Worm (Caenorhabditis elegans) whole organism, L1 larva: ENCODE results near the gene ZK1251.3.

Source experiments
- F16B12.6 ChIP-seq: fragments of 150-350 bp; optimal IDR thresholded peaks from 2 replicates; lab custom pipeline; 2014; ENCODE audit warnings: missing biosample characterization, missing genetic modification characterization
- Y116A8C.19 ChIP-seq: sonication (generic microtip); optimal IDR thresholded peaks from 2 replicates; lab custom pipeline; 2016; ENCODE audit warnings: missing compliant biosample characterization, missing genetic modification characterization, borderline replicate concordance
- aly-2 ChIP-seq: fragments of 150-350 bp; optimal IDR thresholded peaks from 2 replicates; lab custom pipeline; 2014; ENCODE audit warnings: missing biosample characterization, missing genetic modification characterization
- ama-1 ChIP-seq: fragments of 150-350 bp; optimal IDR thresholded peaks from 2 replicates; lab custom pipeline; 2014
- blmp-1 ChIP-seq: fragments of 150-350 bp; optimal IDR thresholded peaks from 2 replicates; lab custom pipeline; 2014; ENCODE audit warnings: missing biosample characterization, missing genetic modification characterization
- ceh-82 ChIP-seq, 3 experiments: fragments of 150-350 bp in 1 of 3; sonication (generic microtip) in 2 of 3; optimal IDR thresholded peaks; 2 replicates each; lab custom pipeline; 2014 to 2017; ENCODE audit warnings: missing biosample characterization in 3 of 3, missing genetic modification characterization in 3 of 3
- elt-2 ChIP-seq: sonication (generic microtip); optimal IDR thresholded peaks from 2 replicates; lab custom pipeline; 2016; ENCODE audit warnings: missing genetic modification characterization, mild to moderate bottlenecking, inconsistent platforms, missing compliant biosample characterization, missing genetic modification reagents
- elt-3 ChIP-seq, 6 experiments: fragments of 150-350 bp in 1 of 6; sonication (generic microtip); optimal IDR thresholded peaks; 2 replicates each; lab custom pipeline; 2017 to 2018; ENCODE audit warnings: missing biosample characterization in 6 of 6, missing genetic modification characterization in 6 of 6, inconsistent platforms in 1 of 6
- fkh-10 ChIP-seq: sonication (generic microtip); optimal IDR thresholded peaks from 2 replicates; lab custom pipeline; 2017; ENCODE audit warnings: missing biosample characterization, missing genetic modification reagents, missing genetic modification characterization
- fkh-4 ChIP-seq: sonication (generic microtip); optimal IDR thresholded peaks from 2 replicates; lab custom pipeline; 2016; ENCODE audit warnings: missing compliant biosample characterization, missing genetic modification characterization, borderline replicate concordance
- fkh-8 ChIP-seq: sonication (generic microtip); optimal IDR thresholded peaks from 2 replicates; lab custom pipeline; 2016; ENCODE audit warnings: mild to moderate bottlenecking, missing genetic modification characterization, missing compliant biosample characterization
- grh-1 ChIP-seq: fragments of 200-800 bp; sonication (Bioruptor generic); IDR thresholded peaks from 2 replicates; pipeline ENCODE4 v1.3.6; 2022; ENCODE audit warnings: missing genetic modification reagents, missing genetic modification characterization, missing compliant biosample characterization
- hlh-17 ChIP-seq: fragments of 200-800 bp; sonication (Bioruptor generic); optimal IDR thresholded peaks from 2 replicates; lab custom pipeline; 2018; ENCODE audit warnings: missing genetic modification characterization, mild to moderate bottlenecking, missing compliant biosample characterization, moderate library complexity, borderline replicate concordance
- hlh-4 ChIP-seq: sonication (generic microtip); optimal IDR thresholded peaks from 2 replicates; lab custom pipeline; 2016; ENCODE audit warnings: mild to moderate bottlenecking, missing genetic modification characterization, missing compliant biosample characterization
- hpl-2 ChIP-seq: fragments of 150-350 bp; optimal IDR thresholded peaks from 2 replicates; lab custom pipeline; 2014; ENCODE audit warnings: missing biosample characterization, missing genetic modification reagents, missing genetic modification characterization
- irx-1 ChIP-seq: sonication (generic microtip); optimal IDR thresholded peaks from 2 replicates; lab custom pipeline; 2016; ENCODE audit warnings: missing genetic modification characterization, missing compliant biosample characterization
- isw-1 ChIP-seq: fragments of 200-800 bp; sonication (Bioruptor generic); IDR thresholded peaks from 2 replicates; pipeline ENCODE4 v1.3.6; 2022; ENCODE audit warnings: missing genetic modification characterization, missing compliant biosample characterization
- jun-1 ChIP-seq: fragments of 150-350 bp; optimal IDR thresholded peaks from 2 replicates; lab custom pipeline; 2014; ENCODE audit warnings: missing biosample characterization, missing genetic modification reagents, missing genetic modification characterization
- lin-14 ChIP-seq: fragments of 200-800 bp; sonication (Bioruptor generic); optimal IDR thresholded peaks from 2 replicates; lab custom pipeline; 2018; ENCODE audit warnings: mild to moderate bottlenecking, missing genetic modification characterization, moderate library complexity, missing compliant biosample characterization
- lin-39 ChIP-seq: fragments of 150-350 bp; optimal IDR thresholded peaks from 2 replicates; lab custom pipeline; 2014; ENCODE audit warnings: missing biosample characterization, missing genetic modification reagents, missing genetic modification characterization
- lir-3 ChIP-seq: sonication (generic microtip); optimal IDR thresholded peaks from 2 replicates; lab custom pipeline; 2016; ENCODE audit warnings: mild to moderate bottlenecking, missing genetic modification characterization, moderate library complexity, missing compliant biosample characterization; ENCODE audit not compliant: poor library complexity
- mdl-1 ChIP-seq, 2 experiments: fragments of 150-350 bp; optimal IDR thresholded peaks; 2 replicates each; lab custom pipeline; 2014 to 2017; ENCODE audit warnings: missing biosample characterization in 2 of 2, missing genetic modification characterization in 2 of 2, inconsistent platforms in 1 of 2
- mef-2 ChIP-seq: fragments of 150-350 bp; optimal IDR thresholded peaks from 2 replicates; lab custom pipeline; 2014; ENCODE audit warnings: missing biosample characterization, missing genetic modification characterization
- mep-1 ChIP-seq: fragments of 150-350 bp; optimal IDR thresholded peaks from 2 replicates; lab custom pipeline; 2014; ENCODE audit warnings: missing biosample characterization, missing genetic modification characterization
- nhr-11 ChIP-seq: fragments of 150-350 bp; optimal IDR thresholded peaks from 2 replicates; lab custom pipeline; 2014; ENCODE audit warnings: missing biosample characterization, missing genetic modification characterization
- nhr-12 ChIP-seq: sonication (generic microtip); optimal IDR thresholded peaks from 2 replicates; lab custom pipeline; 2017; ENCODE audit warnings: missing biosample characterization, missing genetic modification characterization
- nhr-19 ChIP-seq: fragments of 200-800 bp; sonication (Bioruptor generic); conservative IDR thresholded peaks from 2 replicates; pipeline ENCODE4 v1.3.6; 2022; ENCODE audit warnings: missing genetic modification characterization, missing compliant biosample characterization
- nhr-20 ChIP-seq: sonication (generic microtip); optimal IDR thresholded peaks from 2 replicates; lab custom pipeline; 2016; ENCODE audit warnings: mild to moderate bottlenecking, missing genetic modification characterization, missing compliant biosample characterization
- nhr-237 ChIP-seq: fragments of 150-350 bp; optimal IDR thresholded peaks from 2 replicates; lab custom pipeline; 2014; ENCODE audit warnings: missing biosample characterization, missing genetic modification characterization
- nhr-28 ChIP-seq: fragments of 150-350 bp; optimal IDR thresholded peaks from 2 replicates; lab custom pipeline; 2014; ENCODE audit warnings: missing biosample characterization, missing genetic modification characterization
- nhr-71 ChIP-seq: sonication (generic microtip); optimal IDR thresholded peaks from 2 replicates; lab custom pipeline; 2016; ENCODE audit warnings: mild to moderate bottlenecking, missing genetic modification characterization, moderate library complexity, missing compliant biosample characterization
- nhr-76 ChIP-seq: sonication (generic microtip); optimal IDR thresholded peaks from 2 replicates; lab custom pipeline; 2017; ENCODE audit warnings: missing biosample characterization, missing genetic modification characterization
- nhr-85 ChIP-seq: sonication (generic microtip); peaks from one replicate; lab custom pipeline; 2016; ENCODE audit warnings: missing genetic modification characterization, inconsistent platforms, missing compliant biosample characterization
- nhr-90 ChIP-seq: sonication (generic microtip); optimal IDR thresholded peaks from 2 replicates; lab custom pipeline; 2016; ENCODE audit warnings: mild to moderate bottlenecking, missing genetic modification characterization, missing compliant biosample characterization; ENCODE audit not compliant: poor library complexity
- pqm-1 ChIP-seq: sonication (generic microtip); optimal IDR thresholded peaks from 3 replicates; lab custom pipeline; 2017; ENCODE audit warnings: missing biosample characterization, missing genetic modification characterization
- rnt-1 ChIP-seq: sonication (generic microtip); optimal IDR thresholded peaks from 2 replicates; lab custom pipeline; 2016; ENCODE audit warnings: mild to moderate bottlenecking, missing genetic modification characterization, moderate library complexity, missing compliant biosample characterization
- snpc-4 ChIP-seq: fragments of 150-350 bp; optimal IDR thresholded peaks from 2 replicates; lab custom pipeline; 2014; ENCODE audit warnings: missing biosample characterization, missing genetic modification characterization
- sox-4 ChIP-seq: sonication (generic microtip); optimal IDR thresholded peaks from 2 replicates; lab custom pipeline; 2016; ENCODE audit warnings: missing genetic modification characterization, missing compliant biosample characterization
- sup-37 ChIP-seq: fragments of 200-800 bp; sonication (Bioruptor generic); optimal IDR thresholded peaks from 2 replicates; lab custom pipeline; 2018; ENCODE audit warnings: mild to moderate bottlenecking, missing genetic modification characterization, missing compliant biosample characterization
- unc-62 ChIP-seq: fragments of 150-350 bp; optimal IDR thresholded peaks from 2 replicates; lab custom pipeline; 2014; ENCODE audit warnings: missing biosample characterization, missing genetic modification reagents, missing genetic modification characterization
- unc-86 ChIP-seq: sonication (generic microtip); optimal IDR thresholded peaks from 2 replicates; lab custom pipeline; 2016; ENCODE audit warnings: missing genetic modification characterization, missing compliant biosample characterization
- unc-98 ChIP-seq: fragments of 200-800 bp; sonication (Bioruptor generic); IDR thresholded peaks from 2 replicates; pipeline ENCODE4 v1.3.6; 2022; ENCODE audit warnings: missing genetic modification characterization, missing compliant biosample characterization

ZK1251.3 gene

DNA sequence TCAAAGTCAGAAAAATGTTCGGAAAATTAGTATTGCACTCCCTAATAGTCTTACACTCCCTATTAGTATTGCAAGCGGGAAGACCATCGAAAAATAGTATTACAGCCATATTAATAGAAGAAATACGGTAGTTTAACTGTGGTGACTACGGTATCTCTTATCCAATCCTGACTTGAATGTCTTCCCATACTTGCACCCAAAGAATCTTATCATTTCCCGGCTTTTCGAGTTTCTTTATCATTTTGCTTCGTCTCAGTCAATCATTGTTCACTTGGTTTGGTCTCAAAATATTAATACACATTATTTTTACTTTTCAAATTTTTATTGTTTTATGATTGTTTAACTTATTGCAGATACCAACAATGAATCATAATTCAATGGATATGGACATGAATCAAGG is 30.3 kb upstream of the ZK1251.3 start, which contains the start of gene F58G6.3:
Gene F58G6.3 (plus strand): TSS at position 352 of the 400 bp plus-strand sequence.
- TF ChIP-seq unc-62 (GFP tag; lab: Kevin White, UChicago) (no peak), nhr-90 (no peak), fkh-4 (tag; lab: Kevin White, UChicago) (no peak), mdl-1 (tag; optimal IDR thresholded peaks at IDR 0.05; lab: Kevin White, UChicago) (no peak), nhr-20 (no peak), nhr-11 (tag; lab: Kevin White, UChicago) (no peak), hlh-4 (tag; lab: Kevin White, UChicago) (no peak), aly-2 (no peak), F16B12.6 (tag; lab: Kevin White, UChicago) (no peak), hpl-2 (no peak), sox-4 (no peak), blmp-1 (no peak), nhr-76 (tag; lab: Kevin White, UChicago) (no peak), jun-1 (tag; lab: Kevin White, UChicago) (no peak), lir-3 (tag; lab: Kevin White, UChicago) (no peak), nhr-71 (no peak), sup-37 (GFP tag; lab: Kevin White, UChicago) (no peak), ceh-82 (tag; optimal IDR thresholded peaks at IDR 0.05; lab: Kevin White, UChicago) (no peak)

DNA sequence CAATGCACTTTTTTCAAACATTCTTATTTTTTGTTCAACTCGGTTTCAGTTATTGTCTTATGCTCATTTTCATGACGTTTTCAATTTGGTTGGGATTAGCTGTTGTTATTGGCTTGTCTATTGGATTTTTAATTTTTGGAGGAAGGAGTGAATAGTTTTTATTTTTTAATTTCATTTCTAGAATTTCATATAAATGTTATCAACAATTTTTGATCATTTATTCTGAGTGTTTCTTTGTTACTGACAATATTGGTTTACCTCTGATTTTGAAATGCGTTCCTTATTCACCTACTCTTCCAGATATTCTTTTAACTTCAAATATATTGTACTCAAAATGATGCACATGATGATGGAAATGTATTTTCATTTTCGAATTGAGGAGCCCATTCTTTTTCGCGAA is 29.4 kb upstream of the ZK1251.3 start, which contains the start of gene F58G6.7:
Gene F58G6.7 (plus strand): TSS at position 301 of the 400 bp plus-strand sequence.
- TF ChIP-seq elt-3 (tag; optimal IDR thresholded peaks at IDR 0.05; lab: Kevin White, UChicago) = no peak
- TF ChIP-seq irx-1 (tag; lab: Kevin White, UChicago) = no peak
- TF ChIP-seq rnt-1 (tag; lab: Kevin White, UChicago) = no peak
- no peak for TF ChIP-seq fkh-10 (GFP tag; lab: Kevin White, UChicago)
- no peak for TF ChIP-seq nhr-19 (GFP tag; lab: Robert Waterston, UW)
- TF ChIP-seq fkh-8 = no peak
- TF ChIP-seq mep-1 (tag; lab: Kevin White, UChicago) = no peak
- no peak for TF ChIP-seq snpc-4 (tag; lab: Kevin White, UChicago)
- TF ChIP-seq unc-86 = no peak
- no peak for TF ChIP-seq F16B12.6 (tag; lab: Kevin White, UChicago)
- no peak for TF ChIP-seq mef-2 (tag; lab: Kevin White, UChicago)
- no peak for TF ChIP-seq elt-2 (tag; lab: Kevin White, UChicago)
- TF ChIP-seq nhr-237 = no peak
- TF ChIP-seq nhr-28 (tag; lab: Kevin White, UChicago) = no peak
- no peak for TF ChIP-seq pqm-1 (tag; lab: Kevin White, UChicago)
- TF ChIP-seq unc-98 (GFP tag; lab: Robert Waterston, UW) = no peak
- no peak for TF ChIP-seq nhr-85 (tag; lab: Kevin White, UChicago)
- no peak for TF ChIP-seq Y116A8C.19
- TF ChIP-seq isw-1 (GFP tag; lab: Robert Waterston, UW) = no peak

DNA sequence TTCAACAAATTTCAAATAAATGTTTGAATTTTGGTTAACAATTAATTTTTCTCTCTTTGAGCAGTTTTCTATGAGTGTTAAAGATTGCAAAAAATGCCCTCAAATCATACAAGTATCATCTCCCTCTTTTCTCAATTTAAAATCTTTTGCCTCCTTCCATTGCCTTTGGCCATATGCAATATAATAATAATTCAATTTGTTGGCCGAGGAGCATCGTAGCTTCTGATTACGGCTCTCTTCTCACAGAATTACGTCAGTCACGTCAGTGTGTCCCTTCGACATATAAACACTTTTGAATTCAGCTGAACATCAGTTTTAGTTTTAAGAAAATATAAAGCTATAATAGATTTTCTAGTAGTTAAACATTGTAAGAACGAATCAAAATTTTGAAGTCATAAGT is 27.9 kb upstream of the ZK1251.3 start:
- TF ChIP-seq lin-39 (tag; lab: Kevin White, UChicago) = no peak
- TF ChIP-seq nhr-20 = no peak
- no peak for TF ChIP-seq nhr-12 (tag; lab: Kevin White, UChicago)
- TF ChIP-seq lin-14 (GFP tag; lab: Kevin White, UChicago) = peak; percentile 22
- TF ChIP-seq fkh-10 (GFP tag; lab: Kevin White, UChicago) = no peak
- no peak for TF ChIP-seq grh-1 (GFP tag; lab: Robert Waterston, UW)
- no peak for TF ChIP-seq Y116A8C.19
- no peak for TF ChIP-seq hlh-17
- no peak for TF ChIP-seq ama-1
